Worm (Caenorhabditis elegans): ENCODE data around the gene cal-8.

- no peak for TF ChIP-seq flt-1 (GFP tag; IDR thresholded peaks at IDR 0.05)
- no peak for TF ChIP-seq ztf-29 (GFP tag; IDR thresholded peaks at IDR 0.05)
- TF ChIP-seq med-1 (GFP tag; optimal IDR thresholded peaks at IDR 0.05; ENCODE audit: insufficient read depth), result no peak
- TF ChIP-seq T22C8.4 (GFP tag; IDR thresholded peaks at IDR 0.05), result no peak
- TF ChIP-seq klf-2 (GFP tag; conservative IDR thresholded peaks at IDR 0.05), result no peak
- TF ChIP-seq ztf-23 (GFP tag; IDR thresholded peaks at IDR 0.05), result no peak
- no peak for TF ChIP-seq cog-1 (tag; optimal IDR thresholded peaks at IDR 0.05)
- TF ChIP-seq ref-1 (GFP tag; conservative IDR thresholded peaks at IDR 0.05), result no peak
- TF ChIP-seq tab-1 (GFP tag; IDR thresholded peaks at IDR 0.05), result no peak
Observed at ce11 chrII:5447381-5447780, 34.5 kb downstream of the cal-8 start, which contains the start of gene cex-1.

All from whole organism, midembryonic.